Worm (Caenorhabditis elegans) whole organism, L4/young adult: Measurements from ENCODE around the gene sup-9.

Experiments used
- W03F9.2 ChIP-seq: fragments of 150-350 bp; optimal IDR thresholded peaks from 2 replicates; lab custom pipeline; 2014; ENCODE audit warnings: missing biosample characterization, missing genetic modification characterization
- dao-5 ChIP-seq: sonication (generic microtip); optimal IDR thresholded peaks from 2 replicates; lab custom pipeline; 2016; ENCODE audit warnings: missing genotype, missing genetic modification characterization, moderate library complexity, missing compliant biosample characterization

DNA sequence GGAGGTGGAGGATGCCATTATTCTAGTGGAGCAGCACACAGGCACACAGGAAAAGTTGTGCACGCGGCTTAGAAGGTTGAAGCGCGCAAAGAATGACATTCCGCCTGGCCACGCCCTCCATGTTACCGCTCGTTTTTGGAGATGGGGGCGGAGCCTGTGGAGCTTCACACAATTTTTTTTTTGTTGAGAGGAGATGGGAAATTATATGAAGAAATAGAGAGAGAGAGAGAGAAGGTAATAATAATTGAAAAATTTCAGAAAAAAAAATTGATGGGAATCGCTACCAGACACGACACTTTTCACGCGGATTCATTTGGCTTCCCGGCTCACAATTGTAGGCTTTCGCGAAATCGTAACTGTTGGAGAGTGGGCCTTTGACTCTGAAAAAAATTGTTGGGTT, 30.5 kb upstream of the sup-9 start, which contains the start of gene T05A8.3:
- TF ChIP-seq W03F9.2 (tag; lab: Kevin White, UChicago) (no peak), dao-5 (tag; lab: Kevin White, UChicago) (no peak)
